Worm (Caenorhabditis elegans): ENCODE results near the gene C33H5.2.

ce11 chrIV:7839923-7840322, 35.1 kb downstream of the C33H5.2 start:
- TF ChIP-seq ama-1 (optimal IDR thresholded peaks at IDR 0.05) (no peak), tbx-37 (GFP tag; conservative IDR thresholded peaks at IDR 0.05) (no peak), aly-1 (tag; optimal IDR thresholded peaks at IDR 0.05) (no peak), flt-1 (GFP tag; IDR thresholded peaks at IDR 0.05) (no peak), sea-1 (GFP tag; conservative IDR thresholded peaks at IDR 0.05) (no peak), hnd-1 (tag; optimal IDR thresholded peaks at IDR 0.05) (no peak), hmg-4 (GFP tag; optimal IDR thresholded peaks at IDR 0.05) (no peak), F13C5.2 (tag; optimal IDR thresholded peaks at IDR 0.05) (no peak)

Measured in whole organism, early embryonic.